Worm (Caenorhabditis elegans) whole organism, L2 larva: ENCODE data around the gene col-75.

ENCODE experiments used
- aly-2 ChIP-seq: fragments of 150-350 bp; optimal IDR thresholded peaks from 2 replicates; lab custom pipeline; 2014; ENCODE audit warnings: missing biosample characterization, missing genetic modification characterization
- ama-1 ChIP-seq: fragments of 150-350 bp; optimal IDR thresholded peaks from 2 replicates; lab custom pipeline; 2018; ENCODE audit warnings: inconsistent platforms
- dmd-4 ChIP-seq: sonication (generic microtip); optimal IDR thresholded peaks from 2 replicates; lab custom pipeline; 2017; ENCODE audit warnings: missing biosample characterization, missing genetic modification characterization
- egl-27 ChIP-seq: sonication (generic microtip); optimal IDR thresholded peaks from 3 replicates; lab custom pipeline; 2017; ENCODE audit warnings: missing biosample characterization, missing genetic modification reagents, missing genetic modification characterization
- elt-3 ChIP-seq: sonication (generic microtip); optimal IDR thresholded peaks from 2 replicates; lab custom pipeline; 2017; ENCODE audit warnings: missing biosample characterization, missing genetic modification characterization
- nhr-11 ChIP-seq: fragments of 150-350 bp; optimal IDR thresholded peaks from 2 replicates; lab custom pipeline; 2014; ENCODE audit warnings: missing biosample characterization, missing genetic modification characterization
- nhr-12 ChIP-seq: fragments of 150-350 bp; optimal IDR thresholded peaks from 2 replicates; lab custom pipeline; 2014; ENCODE audit warnings: missing biosample characterization, missing genetic modification characterization
- nhr-237 ChIP-seq: fragments of 150-350 bp; optimal IDR thresholded peaks from 2 replicates; lab custom pipeline; 2014; ENCODE audit warnings: missing biosample characterization, missing genetic modification characterization
- nhr-6 ChIP-seq: fragments of 150-350 bp; optimal IDR thresholded peaks from 2 replicates; lab custom pipeline; 2014; ENCODE audit warnings: missing biosample characterization, missing genetic modification characterization
- skn-1 ChIP-seq: sonication (generic microtip); optimal IDR thresholded peaks from 2 replicates; lab custom pipeline; 2017; ENCODE audit warnings: missing biosample characterization, missing genetic modification characterization
- zag-1 ChIP-seq: fragments of 150-350 bp; optimal IDR thresholded peaks from 2 replicates; lab custom pipeline; 2014; ENCODE audit warnings: missing biosample characterization, missing genetic modification characterization
- ztf-1 ChIP-seq: fragments of 200-800 bp; sonication (Bioruptor generic); conservative IDR thresholded peaks from 2 replicates; pipeline ENCODE4 v1.3.6; 2022; ENCODE audit warnings: missing genetic modification characterization, missing compliant biosample characterization
- ztf-11 ChIP-seq: sonication (generic microtip); optimal IDR thresholded peaks from 2 replicates; lab custom pipeline; 2017; ENCODE audit warnings: missing biosample characterization, missing genetic modification characterization

- no peak for TF ChIP-seq ztf-1 (GFP tag; lab: Robert Waterston, UW)
- TF ChIP-seq aly-2 (tag; lab: Kevin White, UChicago) = no peak
- no peak for TF ChIP-seq nhr-6
- no peak for TF ChIP-seq nhr-11 (tag; lab: Kevin White, UChicago)
- TF ChIP-seq nhr-237 (tag; lab: Kevin White, UChicago) = no peak
- no peak for TF ChIP-seq nhr-12 (tag; lab: Kevin White, UChicago)
- TF ChIP-seq zag-1 (tag; lab: Kevin White, UChicago) = no peak
- no peak for TF ChIP-seq skn-1
- TF ChIP-seq egl-27 (tag; lab: Kevin White, UChicago) = no peak
- no peak for TF ChIP-seq dmd-4 (tag; lab: Kevin White, UChicago)
- TF ChIP-seq elt-3 (tag; lab: Kevin White, UChicago) = no peak
- no peak for TF ChIP-seq ztf-11 (tag; lab: Kevin White, UChicago)
- TF ChIP-seq ama-1 (lab: Kevin White, UChicago) = no peak
Observed at ce11 chrII:6383183-6383695, 42.9 kb upstream of the col-75 start, which contains the start of gene F58F12.1.
